Fruit fly (Drosophila melanogaster) whole organism: ENCODE results near the gene SrpRbeta.

Source experiments
- EcR ChIP-seq, 2 experiments: fragments of >200 bp; optimal IDR thresholded peaks; 2 replicates each; lab custom pipeline; 2017; ENCODE audit warnings: missing biosample characterization in 2 of 2, missing genetic modification characterization in 2 of 2, missing genetic modification reagents in 2 of 2
- pan ChIP-seq: fragments of >200 bp; optimal IDR thresholded peaks from 2 replicates; lab custom pipeline; 2017
- psq ChIP-seq: fragments of >200 bp; optimal IDR thresholded peaks from 2 replicates; lab custom pipeline; 2017
- usp ChIP-seq: fragments of >200 bp; optimal IDR thresholded peaks from 2 replicates; lab custom pipeline; 2017; ENCODE audit warnings: missing biosample characterization, missing genetic modification characterization, mixed read lengths

dm6 chr3L:8707821-8708220 is 12.2 kb downstream of the SrpRbeta start:
- no peak for TF ChIP-seq pan (lab: Kevin White, UChicago)
- TF ChIP-seq EcR (GFP tag; optimal IDR thresholded peaks at IDR 0.05; lab: Kevin White, UChicago) = no peak
- no peak for TF ChIP-seq usp (GFP tag; lab: Kevin White, UChicago)
- TF ChIP-seq psq (lab: Kevin White, UChicago) = no peak
